Worm (Caenorhabditis elegans) whole organism, L2 larva: ENCODE results near the gene R05G9.1.

Source experiments
- ceh-82 ChIP-seq: fragments of 150-350 bp; optimal IDR thresholded peaks from 2 replicates; lab custom pipeline; 2014; ENCODE audit warnings: missing biosample characterization, missing genetic modification characterization
- fos-1 ChIP-seq: fragments of 150-350 bp; optimal IDR thresholded peaks from 2 replicates; lab custom pipeline; 2014; ENCODE audit warnings: missing biosample characterization, missing genetic modification characterization
- nhr-23 ChIP-seq: fragments of 150-350 bp; optimal IDR thresholded peaks from 2 replicates; lab custom pipeline; 2014; ENCODE audit warnings: missing biosample characterization, missing genetic modification reagents, missing genetic modification characterization
- nhr-77 ChIP-seq: fragments of 150-350 bp; optimal IDR thresholded peaks from 2 replicates; lab custom pipeline; 2014; ENCODE audit warnings: missing biosample characterization, missing genetic modification characterization
- skn-1 ChIP-seq: sonication (generic microtip); optimal IDR thresholded peaks from 2 replicates; lab custom pipeline; 2017; ENCODE audit warnings: missing biosample characterization, missing genetic modification characterization
- ztf-4 ChIP-seq: fragments of 150-350 bp; optimal IDR thresholded peaks from 2 replicates; lab custom pipeline; 2014; ENCODE audit warnings: missing biosample characterization, missing genetic modification characterization

DNA sequence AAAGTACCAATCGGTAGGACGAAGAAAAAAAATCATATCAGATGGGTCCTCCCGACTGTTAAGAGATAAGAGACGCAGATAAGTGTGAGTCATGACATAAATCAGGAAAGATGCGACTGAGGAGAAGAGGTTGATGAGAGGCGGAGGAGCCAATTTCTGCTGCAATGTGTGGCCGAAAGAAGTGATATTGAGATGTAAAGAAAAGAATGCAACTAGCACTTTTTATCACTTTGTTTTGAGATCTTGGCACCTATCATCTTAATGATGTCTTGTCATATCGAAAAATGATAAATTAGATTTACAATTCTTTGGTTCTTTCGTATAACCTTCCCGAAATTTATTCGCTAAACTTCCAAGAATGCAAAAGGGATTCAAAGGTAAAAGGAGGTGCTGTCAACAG, 20.9 kb upstream of the R05G9.1 start, which contains the start of gene del-10:
- TF ChIP-seq fos-1 (no peak), skn-1 (tag; lab: Kevin White, UChicago) (no peak), nhr-77 (no peak), ceh-82 (tag; lab: Kevin White, UChicago) (no peak), ztf-4 (no peak), nhr-23 (tag; lab: Kevin White, UChicago) (no peak)
